Fruit fly (Drosophila melanogaster) whole organism, embryonic: ENCODE results near the gene CG32369.

Experiments
- Atf6 ChIP-seq: fragments of 200-800 bp; sonication (Bioruptor generic); IDR thresholded peaks from 2 replicates; pipeline ENCODE4 v1.3.6; 2022; ENCODE audit warnings: missing biosample characterization, missing genetic modification characterization
- Bteb2 ChIP-seq: fragments of 200-800 bp; sonication (Bioruptor generic); optimal IDR thresholded peaks from 2 replicates; lab custom pipeline; 2016; ENCODE audit warnings: missing biosample characterization, missing genetic modification characterization
- C15 ChIP-seq: fragments of 200-800 bp; sonication (Bioruptor generic); IDR thresholded peaks from 3 replicates; pipeline ENCODE4 v1.3.6; 2022; ENCODE audit warnings: missing biosample characterization, missing genetic modification characterization
- CG10462 ChIP-seq: fragments of 200-800 bp; sonication (Bioruptor generic); optimal IDR thresholded peaks from 2 replicates; lab custom pipeline; 2016; ENCODE audit warnings: missing biosample characterization, missing genetic modification characterization
- CG10979 ChIP-seq: fragments of 200-800 bp; sonication (Bioruptor generic); optimal IDR thresholded peaks from 2 replicates; lab custom pipeline; 2018; ENCODE audit warnings: missing biosample characterization, mild to moderate bottlenecking, missing genetic modification characterization, moderate library complexity
- CG12219 ChIP-seq: fragments of 200-800 bp; sonication (Bioruptor generic); optimal IDR thresholded peaks from 3 replicates; lab custom pipeline; 2018; ENCODE audit warnings: missing biosample characterization, mild to moderate bottlenecking, missing genetic modification characterization
- CG14050 ChIP-seq: fragments of 200-800 bp; sonication (Bioruptor generic); IDR thresholded peaks from 3 replicates; pipeline ENCODE4 v1.3.6; 2022; ENCODE audit warnings: missing biosample characterization, missing genetic modification characterization
- CG14965 ChIP-seq: fragments of 200-800 bp; sonication (Bioruptor generic); optimal IDR thresholded peaks from 2 replicates; lab custom pipeline; 2016; ENCODE audit warnings: missing biosample characterization, missing genetic modification characterization, borderline replicate concordance
- CG15011 ChIP-seq: fragments of 200-800 bp; sonication (Bioruptor generic); optimal IDR thresholded peaks from 3 replicates; lab custom pipeline; 2018; ENCODE audit warnings: missing biosample characterization, mild to moderate bottlenecking, missing genetic modification characterization
- CG1529 ChIP-seq: fragments of 200-800 bp; sonication (Bioruptor generic); optimal IDR thresholded peaks from 3 replicates; lab custom pipeline; 2018; ENCODE audit warnings: missing biosample characterization, missing genetic modification characterization
- CG17385 ChIP-seq: fragments of 200-800 bp; sonication (Bioruptor generic); optimal IDR thresholded peaks from 3 replicates; lab custom pipeline; 2018; ENCODE audit warnings: missing biosample characterization, mild to moderate bottlenecking, missing genetic modification characterization
- CG18599 ChIP-seq: fragments of 200-800 bp; sonication (Bioruptor generic); optimal IDR thresholded peaks from 3 replicates; lab custom pipeline; 2017; ENCODE audit warnings: missing biosample characterization, missing genetic modification characterization, mild to moderate bottlenecking, moderate library complexity, missing genetic modification reagents
- CG2712 ChIP-seq: fragments of 200-800 bp; optimal IDR thresholded peaks from 3 replicates; lab custom pipeline; 2019; ENCODE audit warnings: missing biosample characterization, mild to moderate bottlenecking, missing genetic modification characterization, moderate library complexity
- CG2875 ChIP-seq: fragments of 200-800 bp; sonication (Bioruptor generic); optimal IDR thresholded peaks from 2 replicates; lab custom pipeline; 2017; ENCODE audit warnings: missing biosample characterization, mild to moderate bottlenecking, missing genetic modification characterization, missing genetic modification reagents
- CG2889 ChIP-seq: fragments of 200-800 bp; sonication (Bioruptor generic); IDR thresholded peaks from 3 replicates; pipeline ENCODE4 v1.3.6; 2022; ENCODE audit warnings: missing biosample characterization, missing genetic modification characterization
- CG33557 ChIP-seq: fragments of 200-800 bp; sonication (Bioruptor generic); optimal IDR thresholded peaks from 2 replicates; lab custom pipeline; 2019; ENCODE audit warnings: missing biosample characterization, mild to moderate bottlenecking, missing genetic modification characterization, moderate library complexity
- CG3847 ChIP-seq: fragments of 200-800 bp; sonication (Bioruptor generic); IDR thresholded peaks from 2 replicates; pipeline ENCODE4 v1.3.6; 2022; ENCODE audit warnings: missing biosample characterization, missing genetic modification characterization
- CG42726 ChIP-seq: fragments of 200-800 bp; sonication (Bioruptor generic); IDR thresholded peaks from 2 replicates; pipeline ENCODE4 v1.3.6; 2022; ENCODE audit warnings: missing biosample characterization, missing genetic modification characterization; ENCODE audit not compliant: partially characterized antibody
- CG4424 ChIP-seq: fragments of 200-800 bp; sonication (Bioruptor generic); optimal IDR thresholded peaks from 3 replicates; lab custom pipeline; 2016; ENCODE audit warnings: missing biosample characterization, missing genetic modification characterization
- CG4707 ChIP-seq: fragments of 200-800 bp; sonication (Bioruptor generic); optimal IDR thresholded peaks from 2 replicates; lab custom pipeline; 2018; ENCODE audit warnings: missing biosample characterization, mild to moderate bottlenecking, missing genetic modification characterization, moderate library complexity
- Camta ChIP-seq: fragments of 200-800 bp; sonication (Bioruptor generic); optimal IDR thresholded peaks from 2 replicates; lab custom pipeline; 2016; ENCODE audit warnings: missing biosample characterization, missing genetic modification characterization
- Dbx ChIP-seq: fragments of 200-800 bp; sonication (Bioruptor generic); IDR thresholded peaks from 3 replicates; pipeline ENCODE4 v1.3.6; 2022; ENCODE audit warnings: missing biosample characterization, missing genetic modification characterization
- Dref ChIP-seq: fragments of 200-800 bp; sonication (Bioruptor generic); IDR thresholded peaks from 2 replicates; pipeline ENCODE4 v1.3.6; 2022; ENCODE audit warnings: missing biosample characterization, missing genetic modification characterization
- HLH3B ChIP-seq: fragments of 200-800 bp; sonication (Bioruptor generic); IDR thresholded peaks from 2 replicates; pipeline ENCODE4 v1.3.6; 2022; ENCODE audit warnings: missing biosample characterization, missing genetic modification characterization
- Hr39 ChIP-seq: fragments of >200 bp; optimal IDR thresholded peaks from 2 replicates; lab custom pipeline; 2017
- Kr ChIP-seq: fragments of 200-800 bp; sonication (Bioruptor generic); optimal IDR thresholded peaks from 2 replicates; lab custom pipeline; 2017; ENCODE audit warnings: missing biosample characterization, mild to moderate bottlenecking, missing genetic modification characterization
- Lpt ChIP-seq: fragments of >200 bp; optimal IDR thresholded peaks from 2 replicates; lab custom pipeline; 2018; ENCODE audit warnings: missing biosample characterization, missing genetic modification characterization
- MBD-R2 ChIP-seq: fragments of 200-800 bp; sonication (Bioruptor generic); IDR thresholded peaks from 2 replicates; pipeline ENCODE4 v1.3.6; 2022; ENCODE audit warnings: missing biosample characterization, missing genetic modification characterization
- PHDP ChIP-seq: fragments of 200-800 bp; sonication (Bioruptor generic); optimal IDR thresholded peaks from 3 replicates; lab custom pipeline; 2018; ENCODE audit warnings: missing biosample characterization, mild to moderate bottlenecking, missing genetic modification characterization, moderate library complexity
- Ptx1 ChIP-seq: fragments of 200-800 bp; sonication (Bioruptor generic); IDR thresholded peaks from 2 replicates; pipeline ENCODE4 v1.3.6; 2022; ENCODE audit warnings: missing biosample characterization, missing genetic modification characterization
- Ravus ChIP-seq: fragments of 200-800 bp; sonication (Bioruptor generic); IDR thresholded peaks from 2 replicates; pipeline ENCODE4 v1.3.6; 2022; ENCODE audit warnings: missing biosample characterization, missing genetic modification characterization
- Usf ChIP-seq: fragments of 200-800 bp; sonication (Bioruptor generic); optimal IDR thresholded peaks from 2 replicates; lab custom pipeline; 2017; ENCODE audit warnings: missing genotype, missing biosample characterization, missing genetic modification characterization
- ato ChIP-seq: fragments of 200-800 bp; sonication (Bioruptor generic); IDR thresholded peaks from 2 replicates; pipeline ENCODE4 v1.3.6; 2022; ENCODE audit warnings: missing biosample characterization, missing genetic modification characterization; ENCODE audit not compliant: partially characterized antibody
- bigmax ChIP-seq: fragments of 200-800 bp; sonication (Bioruptor generic); optimal IDR thresholded peaks from 2 replicates; lab custom pipeline; 2018; ENCODE audit warnings: missing biosample characterization, mild to moderate bottlenecking, missing genetic modification characterization
- chif ChIP-seq, 2 experiments: fragments of 200-800 bp; sonication (Bioruptor generic); optimal IDR thresholded peaks; 3 replicates each; lab custom pipeline; 2016; ENCODE audit warnings: missing biosample characterization in 2 of 2, missing genetic modification characterization in 2 of 2
- chinmo ChIP-seq: fragments of 200-800 bp; sonication (Bioruptor generic); IDR thresholded peaks from 4 replicates; pipeline ENCODE4 v1.3.6; 2022; ENCODE audit warnings: missing biosample characterization, missing genetic modification characterization; ENCODE audit not compliant: partially characterized antibody
- chm ChIP-seq: fragments of 200-800 bp; sonication (Bioruptor generic); IDR thresholded peaks from 2 replicates; pipeline ENCODE4 v1.3.6; 2022; ENCODE audit warnings: missing biosample characterization, missing genetic modification characterization
- croc ChIP-seq: fragments of 200-800 bp; sonication (Bioruptor generic); conservative IDR thresholded peaks from 3 replicates; pipeline ENCODE4 v1.3.6; 2022; ENCODE audit warnings: missing biosample characterization, missing genetic modification characterization
- da ChIP-seq: fragments of 200-800 bp; sonication (Bioruptor generic); optimal IDR thresholded peaks from 2 replicates; lab custom pipeline; 2016; ENCODE audit warnings: missing biosample characterization, missing genetic modification characterization
- dimm ChIP-seq: fragments of 200-800 bp; sonication (Bioruptor generic); IDR thresholded peaks from 2 replicates; pipeline ENCODE4 v1.3.6; 2022; ENCODE audit warnings: missing biosample characterization, missing genetic modification characterization
- dmrt99B ChIP-seq: fragments of 200-800 bp; sonication (Bioruptor generic); optimal IDR thresholded peaks from 2 replicates; lab custom pipeline; 2018; ENCODE audit warnings: missing biosample characterization, mild to moderate bottlenecking, missing genetic modification characterization, moderate library complexity
- gro ChIP-seq: fragments of 200-800 bp; sonication (Bioruptor generic); optimal IDR thresholded peaks from 2 replicates; lab custom pipeline; 2016; ENCODE audit warnings: missing biosample characterization, missing genetic modification characterization
- kni ChIP-seq: fragments of 200-800 bp; sonication (Bioruptor generic); optimal IDR thresholded peaks from 3 replicates; lab custom pipeline; 2017; ENCODE audit warnings: mild to moderate bottlenecking, missing biosample characterization, missing genetic modification reagents, missing genetic modification characterization
- luna ChIP-seq: fragments of 200-800 bp; sonication (Bioruptor generic); optimal IDR thresholded peaks from 2 replicates; lab custom pipeline; 2016; ENCODE audit warnings: missing biosample characterization, missing genetic modification characterization
- sens ChIP-seq: fragments of 200-800 bp; sonication (Bioruptor generic); peaks from one replicate; lab custom pipeline; 2016; ENCODE audit warnings: missing biosample characterization, missing genetic modification characterization
- shn ChIP-seq: fragments of 200-800 bp; sonication (Bioruptor generic); optimal IDR thresholded peaks from 3 replicates; lab custom pipeline; 2016; ENCODE audit warnings: missing biosample characterization, missing genetic modification characterization
- trh ChIP-seq: fragments of 200-800 bp; sonication (Bioruptor generic); optimal IDR thresholded peaks from 2 replicates; lab custom pipeline; 2016; ENCODE audit warnings: missing biosample characterization, missing genetic modification characterization
- unc-4 ChIP-seq: fragments of 200-800 bp; sonication (Bioruptor generic); IDR thresholded peaks from 2 replicates; pipeline ENCODE4 v1.3.6; 2022; ENCODE audit warnings: missing biosample characterization, missing genetic modification characterization; ENCODE audit not compliant: partially characterized antibody
- unpg ChIP-seq: fragments of 200-800 bp; sonication (Bioruptor generic); optimal IDR thresholded peaks from 3 replicates; lab custom pipeline; 2018; ENCODE audit warnings: missing biosample characterization, mild to moderate bottlenecking, missing genetic modification characterization, moderate library complexity
- vnd ChIP-seq: fragments of 200-800 bp; sonication (Bioruptor generic); IDR thresholded peaks from 3 replicates; pipeline ENCODE4 v1.3.6; 2022; ENCODE audit warnings: missing biosample characterization, missing genetic modification characterization; ENCODE audit not compliant: partially characterized antibody
- yki ChIP-seq: fragments of >200 bp; optimal IDR thresholded peaks from 3 replicates; lab custom pipeline; 2018

Gene CG32369

dm6 chr3L:7854752-7855454 lies 45.3 kb upstream of the CG32369 start (continued):
- peak; percentile 94 for TF ChIP-seq kni (GFP tag; lab: Kevin White, UChicago)
- no peak for TF ChIP-seq croc (GFP tag; lab: Robert Waterston, UW)
- peak; percentile 9 for TF ChIP-seq Camta (GFP tag; lab: Kevin White, UChicago)
- TF ChIP-seq Ravus = no peak
- no peak for TF ChIP-seq CG42726 (GFP tag; lab: Robert Waterston, UW)
- TF ChIP-seq CG2712 (tag; lab: Kevin White, UChicago) = peak; percentile 56
- TF ChIP-seq CG2875 (GFP tag; lab: Kevin White, UChicago) = peak; percentile 68
- no peak for TF ChIP-seq luna (GFP tag; lab: Kevin White, UChicago)
- no peak for TF ChIP-seq Lpt
- no peak for TF ChIP-seq CG10462 (GFP tag; lab: Kevin White, UChicago)
- peak; percentile 62 for TF ChIP-seq PHDP
- no peak for TF ChIP-seq dimm (GFP tag; lab: Robert Waterston, UW)
- no peak for TF ChIP-seq C15 (GFP tag; lab: Robert Waterston, UW)
- no peak for TF ChIP-seq unc-4 (GFP tag; lab: Robert Waterston, UW)
- TF ChIP-seq CG1529 (GFP tag; lab: Kevin White, UChicago) = peak; percentile 69
- peak; percentile 13 for TF ChIP-seq Kr
- TF ChIP-seq Bteb2 (GFP tag; lab: Kevin White, UChicago) = no peak
- no peak for TF ChIP-seq MBD-R2
- TF ChIP-seq CG4424 (GFP tag; lab: Kevin White, UChicago) = no peak
- TF ChIP-seq HLH3B (GFP tag; lab: Robert Waterston, UW) = peak; percentile 60; the same call in 1 of the 2 replicates
- 0 out of 2 replicates have a peak, but pooled peaks have one; percentile 18 for TF ChIP-seq CG3847 (GFP tag; lab: Robert Waterston, UW)
- TF ChIP-seq trh (GFP tag; lab: Kevin White, UChicago) = no peak
- TF ChIP-seq chm = peak; percentile 84
- no peak for TF ChIP-seq CG2889 (GFP tag; lab: Robert Waterston, UW)
- TF ChIP-seq vnd (GFP tag; lab: Robert Waterston, UW) = no peak
- TF ChIP-seq yki (lab: Kevin White, UChicago) = peak; percentile 76
- peak; percentile 63 for TF ChIP-seq CG15011 (GFP tag; lab: Kevin White, UChicago)
- TF ChIP-seq CG14965 (GFP tag; lab: Kevin White, UChicago) = no peak
- peak; percentile 24; the same call in 1 of the 3 replicates for TF ChIP-seq CG14050
- TF ChIP-seq Hr39 = no peak
- peak; percentile 10 for TF ChIP-seq gro (GFP tag; lab: Kevin White, UChicago)
- peak; percentile 44 for TF ChIP-seq CG10979 (tag; lab: Kevin White, UChicago)
- peak; percentile 57 for TF ChIP-seq bigmax (GFP tag; lab: Kevin White, UChicago)
- no peak for TF ChIP-seq Ptx1 (GFP tag; lab: Robert Waterston, UW)
- TF ChIP-seq Dbx (GFP tag; lab: Robert Waterston, UW) = peak; percentile 53; the same call in 1 of the 3 replicates
- no peak for TF ChIP-seq chif (GFP tag; optimal IDR thresholded peaks at IDR 0.05; lab: Kevin White, UChicago)
- peak; percentile 69 for TF ChIP-seq dmrt99B (tag; lab: Kevin White, UChicago)
- peak; percentile 81 for TF ChIP-seq CG18599 (GFP tag; lab: Kevin White, UChicago)
- no peak for TF ChIP-seq Usf
- TF ChIP-seq CG33557 (GFP tag; lab: Kevin White, UChicago) = peak; percentile 76
- peak; percentile 85 for TF ChIP-seq CG12219 (GFP tag; lab: Kevin White, UChicago)
- TF ChIP-seq da (GFP tag; lab: Kevin White, UChicago) = no peak
- TF ChIP-seq shn = no peak
- no peak for TF ChIP-seq Dref (GFP tag; lab: Robert Waterston, UW)
- peak; percentile 77 for TF ChIP-seq sens (GFP tag; lab: Kevin White, UChicago)
- peak; percentile 46 for TF ChIP-seq unpg
- peak; percentile 74 for TF ChIP-seq CG17385 (GFP tag; lab: Kevin White, UChicago)
- peak; percentile 94 for TF ChIP-seq chinmo (GFP tag; lab: Robert Waterston, UW)
- TF ChIP-seq CG4707 (GFP tag; lab: Kevin White, UChicago) = peak; percentile 92
- peak; percentile 29 for TF ChIP-seq Atf6 (GFP tag; lab: Robert Waterston, UW)
- TF ChIP-seq ato = no peak
